Fruit fly (Drosophila melanogaster): Measurements from ENCODE around the gene CG9393.

- TF ChIP-seq Dfd (GFP tag; optimal IDR thresholded peaks at IDR 0.05) (no peak), Hr78 (GFP tag; optimal IDR thresholded peaks at IDR 0.05) (no peak), CG32264 (GFP tag; optimal IDR thresholded peaks at IDR 0.05) (no peak), pan (optimal IDR thresholded peaks at IDR 0.05) (no peak), woc (GFP tag; optimal IDR thresholded peaks at IDR 0.05) (no peak), dsf (GFP tag; optimal IDR thresholded peaks at IDR 0.05; ENCODE audit: borderline replicate concordance) (peak; percentile 28), fru (GFP tag; optimal IDR thresholded peaks at IDR 0.05) (peak; percentile 4), HLH106 (tag; optimal IDR thresholded peaks at IDR 0.05) (peak; percentile 47), h (GFP tag; optimal IDR thresholded peaks at IDR 0.05) (peak; percentile 66), sage (GFP tag; optimal IDR thresholded peaks at IDR 0.05) (no peak), psq (GFP tag; optimal IDR thresholded peaks at IDR 0.05) (peak; percentile 28), jim (GFP tag; optimal IDR thresholded peaks at IDR 0.05) (peak; percentile 66)
Measured at dm6 chr3R:9515860-9516344, 47.6 kb downstream of the CG9393 start, which contains the start of the genes mRpL47, CG8176 and Kdm3.
